Worm (Caenorhabditis elegans) whole organism, young adult: ENCODE data around the gene F57B7.2.
A peak's percentile ranks its signal among the peaks of the same experiment; 100 is the strongest.

Experiments
- K11D2.4 ChIP-seq: fragments of 200-800 bp; sonication (Bioruptor generic); IDR thresholded peaks from 2 replicates; pipeline ENCODE4 v1.3.6; 2022; ENCODE audit warnings: missing genetic modification reagents, missing genetic modification characterization, missing compliant biosample characterization
- T26A5.8 ChIP-seq: sonication (generic microtip); optimal IDR thresholded peaks from 2 replicates; lab custom pipeline; 2016; ENCODE audit warnings: missing genetic modification characterization, missing compliant biosample characterization
- Y53F4B.3 ChIP-seq: fragments of 200-800 bp; sonication (Bioruptor generic); IDR thresholded peaks from 2 replicates; pipeline ENCODE4 v1.3.6; 2022; ENCODE audit warnings: missing genetic modification reagents, missing genetic modification characterization, missing compliant biosample characterization
- Y53G8AR.9 ChIP-seq: fragments of 200-800 bp; sonication (Bioruptor generic); conservative IDR thresholded peaks from 2 replicates; pipeline ENCODE4 v1.3.6; 2022; ENCODE audit warnings: missing genetic modification reagents, missing genetic modification characterization, missing compliant biosample characterization
- Y56A3A.18 ChIP-seq: fragments of 200-800 bp; sonication (Bioruptor generic); IDR thresholded peaks from 2 replicates; pipeline ENCODE4 v1.3.6; 2022; ENCODE audit warnings: missing genetic modification reagents, missing genetic modification characterization, missing compliant biosample characterization
- akir-1 ChIP-seq: fragments of 200-800 bp; sonication (Bioruptor generic); optimal IDR thresholded peaks from 2 replicates; lab custom pipeline; 2018; ENCODE audit warnings: mild to moderate bottlenecking, missing genetic modification characterization, moderate library complexity, missing compliant biosample characterization
- ama-1 ChIP-seq, 3 experiments: fragments of 150-350 bp in 1 of 3; sonication (generic microtip) in 2 of 3; optimal IDR thresholded peaks; 2 replicates each; lab custom pipeline; 2014 to 2018; ENCODE audit warnings: missing biosample characterization in 2 of 3, missing genetic modification characterization in 2 of 3, missing genetic modification reagents in 2 of 3
- athp-1 ChIP-seq: sonication (generic microtip); optimal IDR thresholded peaks from 2 replicates; lab custom pipeline; 2017; ENCODE audit warnings: mild to moderate bottlenecking, missing genetic modification characterization, missing compliant biosample characterization
- attf-3 ChIP-seq: fragments of 200-800 bp; sonication (Bioruptor generic); conservative IDR thresholded peaks from 2 replicates; pipeline ENCODE4 v1.3.6; 2022; ENCODE audit warnings: missing genetic modification reagents, missing genetic modification characterization, missing compliant biosample characterization
- attf-5 ChIP-seq: fragments of 200-800 bp; sonication (Bioruptor generic); optimal IDR thresholded peaks from 2 replicates; lab custom pipeline; 2018; ENCODE audit warnings: mild to moderate bottlenecking, missing genetic modification characterization, missing compliant biosample characterization
- bed-2 ChIP-seq: fragments of 200-800 bp; sonication (Bioruptor generic); IDR thresholded peaks from 2 replicates; pipeline ENCODE4 v1.3.6; 2022; ENCODE audit warnings: missing genetic modification reagents, missing genetic modification characterization, missing compliant biosample characterization
- cebp-1 ChIP-seq, 2 experiments: fragments of 200-800 bp in 1 of 2; sonication (Bioruptor generic) in 1 of 2; sonication (generic microtip) in 1 of 2; IDR thresholded peaks in 1 of 2; optimal IDR thresholded peaks in 1 of 2; 2 replicates each; pipeline versions ENCODE4 v1.3.6 to Lab custom; 2017 to 2022; ENCODE audit warnings: missing compliant biosample characterization in 2 of 2, missing genetic modification characterization in 2 of 2, mild to moderate bottlenecking in 1 of 2, missing genetic modification reagents in 1 of 2, moderate library complexity in 1 of 2
- cebp-2 ChIP-seq: fragments of 200-800 bp; sonication (Bioruptor generic); IDR thresholded peaks from 2 replicates; pipeline ENCODE4 v1.3.6; 2022; ENCODE audit warnings: missing genetic modification characterization, missing compliant biosample characterization
- ceh-58 ChIP-seq: fragments of 200-800 bp; sonication (Bioruptor generic); IDR thresholded peaks from 2 replicates; pipeline ENCODE4 v1.3.6; 2022; ENCODE audit warnings: missing genetic modification characterization, missing compliant biosample characterization
- chd-7 ChIP-seq: sonication (generic microtip); optimal IDR thresholded peaks from 2 replicates; lab custom pipeline; 2016; ENCODE audit warnings: mild to moderate bottlenecking, missing genetic modification characterization, moderate library complexity, missing compliant biosample characterization
- die-1 ChIP-seq: sonication (generic microtip); optimal IDR thresholded peaks from 2 replicates; lab custom pipeline; 2016; ENCODE audit warnings: missing genotype, mild to moderate bottlenecking, missing genetic modification characterization, missing compliant biosample characterization
- dox-1 ChIP-seq: fragments of 200-800 bp; sonication (Bioruptor generic); IDR thresholded peaks from 2 replicates; pipeline ENCODE4 v1.3.6; 2022; ENCODE audit warnings: missing genetic modification reagents, missing genetic modification characterization, missing compliant biosample characterization
- dpff-1 ChIP-seq: sonication (generic microtip); optimal IDR thresholded peaks from 2 replicates; lab custom pipeline; 2017; ENCODE audit warnings: mild to moderate bottlenecking, missing genetic modification characterization, missing compliant biosample characterization
- egl-18 ChIP-seq: fragments of 200-800 bp; sonication (Bioruptor generic); IDR thresholded peaks from 2 replicates; pipeline ENCODE4 v1.3.6; 2022; ENCODE audit warnings: missing genetic modification reagents, missing genetic modification characterization, missing compliant biosample characterization
- ets-4 ChIP-seq: fragments of 200-800 bp; sonication (Bioruptor generic); optimal IDR thresholded peaks from 2 replicates; lab custom pipeline; 2018; ENCODE audit warnings: mild to moderate bottlenecking, missing genetic modification characterization, missing compliant biosample characterization
- hlh-12 ChIP-seq: sonication (generic microtip); optimal IDR thresholded peaks from 2 replicates; lab custom pipeline; 2016; ENCODE audit warnings: missing genetic modification characterization, missing compliant biosample characterization
- let-607 ChIP-seq, 2 experiments: fragments of 200-800 bp in 1 of 2; sonication (Bioruptor generic) in 1 of 2; sonication (generic microtip) in 1 of 2; optimal IDR thresholded peaks; 2 replicates each; lab custom pipeline; 2016 to 2018; ENCODE audit warnings: mild to moderate bottlenecking in 2 of 2, missing compliant biosample characterization in 2 of 2, missing genetic modification characterization in 2 of 2, moderate library complexity in 2 of 2, missing genotype in 1 of 2
- lin-26 ChIP-seq: fragments of 200-800 bp; sonication (Bioruptor generic); IDR thresholded peaks from 2 replicates; pipeline ENCODE4 v1.3.6; 2022; ENCODE audit warnings: missing genetic modification reagents, missing genetic modification characterization, missing compliant biosample characterization
- lin-40 ChIP-seq: sonication (generic microtip); optimal IDR thresholded peaks from 2 replicates; lab custom pipeline; 2016; ENCODE audit warnings: missing genetic modification characterization, mild to moderate bottlenecking, missing compliant biosample characterization, missing genotype, missing genetic modification reagents
- lin-54 ChIP-seq: fragments of 200-800 bp; sonication (Bioruptor generic); optimal IDR thresholded peaks from 2 replicates; lab custom pipeline; 2018; ENCODE audit warnings: mild to moderate bottlenecking, missing genetic modification characterization, missing compliant biosample characterization
- lsl-1 ChIP-seq: fragments of 200-800 bp; sonication (Bioruptor generic); optimal IDR thresholded peaks from 2 replicates; lab custom pipeline; 2018; ENCODE audit warnings: mild to moderate bottlenecking, missing genetic modification characterization, moderate library complexity, missing compliant biosample characterization
- lsy-27 ChIP-seq: sonication (generic microtip); optimal IDR thresholded peaks from 2 replicates; lab custom pipeline; 2017; ENCODE audit warnings: missing genetic modification characterization, mild to moderate bottlenecking, missing compliant biosample characterization, antibody characterized with exemption, missing genotype, borderline replicate concordance; ENCODE audit not compliant: insufficient read depth
- madf-6 ChIP-seq: fragments of 200-800 bp; sonication (Bioruptor generic); IDR thresholded peaks from 2 replicates; pipeline ENCODE4 v1.3.6; 2022; ENCODE audit warnings: missing genetic modification reagents, missing genetic modification characterization, missing compliant biosample characterization
- mcd-1 ChIP-seq: fragments of 200-800 bp; sonication (Bioruptor generic); IDR thresholded peaks from 2 replicates; pipeline ENCODE4 v1.3.6; 2022; ENCODE audit warnings: missing genetic modification reagents, missing genetic modification characterization, missing compliant biosample characterization
- mxl-1 ChIP-seq: sonication (generic microtip); optimal IDR thresholded peaks from 2 replicates; lab custom pipeline; 2016; ENCODE audit warnings: missing genetic modification characterization, missing compliant biosample characterization
- nfya-1 ChIP-seq: sonication (generic microtip); optimal IDR thresholded peaks from 2 replicates; lab custom pipeline; 2017; ENCODE audit warnings: antibody characterized with exemption, missing compliant biosample characterization, missing genetic modification characterization, borderline replicate concordance; ENCODE audit not compliant: insufficient read depth
- nfyb-1 ChIP-seq: fragments of 200-800 bp; sonication (Bioruptor generic); IDR thresholded peaks from 2 replicates; pipeline ENCODE4 v1.3.6; 2022; ENCODE audit warnings: missing genetic modification reagents, missing genetic modification characterization, missing compliant biosample characterization
- nhr-120 ChIP-seq: fragments of 200-800 bp; sonication (Bioruptor generic); IDR thresholded peaks from 2 replicates; pipeline ENCODE4 v1.3.6; 2022; ENCODE audit warnings: missing genetic modification characterization, missing compliant biosample characterization
- nhr-179 ChIP-seq: sonication (generic microtip); optimal IDR thresholded peaks from 2 replicates; lab custom pipeline; 2016; ENCODE audit warnings: mild to moderate bottlenecking, missing genetic modification characterization, missing compliant biosample characterization
- nhr-90 ChIP-seq: sonication (generic microtip); optimal IDR thresholded peaks from 2 replicates; lab custom pipeline; 2016; ENCODE audit warnings: missing genotype, mild to moderate bottlenecking, missing genetic modification characterization, missing compliant biosample characterization
- pbrm-1 ChIP-seq: fragments of 200-800 bp; sonication (Bioruptor generic); IDR thresholded peaks from 2 replicates; pipeline ENCODE4 v1.3.6; 2022; ENCODE audit warnings: missing genetic modification reagents, missing genetic modification characterization, missing compliant biosample characterization
- sdz-38 ChIP-seq: sonication (generic microtip); optimal IDR thresholded peaks from 2 replicates; lab custom pipeline; 2016; ENCODE audit warnings: missing genotype, missing genetic modification characterization, missing compliant biosample characterization
- snpc-1.1 ChIP-seq: sonication (generic microtip); optimal IDR thresholded peaks from 2 replicates; lab custom pipeline; 2017; ENCODE audit warnings: missing genetic modification characterization, mild to moderate bottlenecking, missing compliant biosample characterization, antibody characterized with exemption, moderate library complexity, missing genotype, missing genetic modification reagents; ENCODE audit not compliant: insufficient read depth
- snpc-1.3 ChIP-seq: sonication (generic microtip); optimal IDR thresholded peaks from 2 replicates; lab custom pipeline; 2017; ENCODE audit warnings: missing genetic modification characterization, mild to moderate bottlenecking, missing compliant biosample characterization, antibody characterized with exemption, moderate library complexity, missing genotype, missing genetic modification reagents; ENCODE audit not compliant: insufficient read depth
- snpc-4 ChIP-seq, 5 experiments: fragments of 150-350 bp in 1 of 5; sonication (generic microtip) in 4 of 5; optimal IDR thresholded peaks; 2 replicates each; lab custom pipeline; 2014 to 2018; ENCODE audit warnings: missing genetic modification characterization in 5 of 5, missing biosample characterization in 3 of 5, antibody characterized with exemption in 2 of 5, mild to moderate bottlenecking in 2 of 5, missing compliant biosample characterization in 2 of 5, missing genotype in 2 of 5, moderate library complexity in 2 of 5, missing genetic modification reagents in 1 of 5
- somi-1 ChIP-seq: fragments of 200-800 bp; sonication (Bioruptor generic); optimal IDR thresholded peaks from 2 replicates; lab custom pipeline; 2018; ENCODE audit warnings: mild to moderate bottlenecking, missing genetic modification characterization, missing compliant biosample characterization
- sptf-2 ChIP-seq: fragments of 200-800 bp; sonication (Bioruptor generic); optimal IDR thresholded peaks from 2 replicates; lab custom pipeline; 2018; ENCODE audit warnings: mild to moderate bottlenecking, missing genetic modification characterization, missing compliant biosample characterization
- tbp1 ChIP-seq: fragments of 200-800 bp; sonication (Bioruptor generic); optimal IDR thresholded peaks from 2 replicates; lab custom pipeline; 2018; ENCODE audit warnings: mild to moderate bottlenecking, missing genetic modification characterization, missing compliant biosample characterization
- tlf-1 ChIP-seq: fragments of 200-800 bp; sonication (Bioruptor generic); optimal IDR thresholded peaks from 2 replicates; lab custom pipeline; 2018; ENCODE audit warnings: mild to moderate bottlenecking, missing genetic modification characterization, missing compliant biosample characterization
- unc-130 ChIP-seq: sonication (generic microtip); optimal IDR thresholded peaks from 2 replicates; lab custom pipeline; 2016; ENCODE audit warnings: missing genetic modification reagents, missing genetic modification characterization, missing compliant biosample characterization
- xnd-1 ChIP-seq: sonication (generic microtip); optimal IDR thresholded peaks from 2 replicates; lab custom pipeline; 2016; ENCODE audit warnings: missing genotype, missing genetic modification reagents, missing genetic modification characterization, missing compliant biosample characterization

F57B7.2 gene

DNA sequence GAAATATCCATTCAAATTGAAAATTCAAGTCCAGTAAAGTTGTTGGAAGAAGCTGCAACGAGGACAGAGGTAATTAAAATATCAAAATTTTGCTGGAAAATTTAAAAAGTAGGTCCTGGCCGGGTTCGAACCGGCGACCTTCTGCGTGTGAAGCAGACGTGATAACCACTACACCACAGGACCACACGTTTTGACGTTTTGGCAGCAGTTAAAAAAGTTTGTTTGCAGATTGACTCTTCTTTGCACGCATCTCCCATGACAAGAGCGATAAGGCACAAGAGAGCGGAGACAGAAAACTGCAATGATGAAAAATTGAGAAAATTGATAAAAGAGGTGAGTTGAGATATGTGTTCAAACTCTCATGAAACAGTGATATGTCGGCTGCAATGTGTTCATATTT lies 31.3 kb downstream of the F57B7.2 start (continued):
- peak; percentile 80 for TF ChIP-seq pbrm-1 (GFP tag; lab: Robert Waterston, UW)
- no peak for TF ChIP-seq cebp-2 (GFP tag; lab: Robert Waterston, UW)
- TF ChIP-seq die-1 (tag; lab: Kevin White, UChicago) = peak; percentile 58
- no peak for TF ChIP-seq nhr-90 (tag; lab: Kevin White, UChicago)
- TF ChIP-seq Y56A3A.18 (GFP tag; lab: Robert Waterston, UW) = peak; percentile 64
- TF ChIP-seq bed-2 (GFP tag; lab: Robert Waterston, UW) = no peak
- TF ChIP-seq let-607 (tag; optimal IDR thresholded peaks at IDR 0.05; lab: Kevin White, UChicago) = peak in 1 of 2 experiments; percentile 18
- TF ChIP-seq Y53F4B.3 (GFP tag; lab: Robert Waterston, UW) = no peak
- peak; percentile 5 for TF ChIP-seq unc-130 (GFP tag; lab: Kevin White, UChicago)
- no peak for TF ChIP-seq snpc-1.3 (tag; lab: Kevin White, UChicago)
- peak; percentile 90 for TF ChIP-seq dox-1 (GFP tag; lab: Robert Waterston, UW)
- TF ChIP-seq snpc-1.1 (tag; lab: Kevin White, UChicago) = peak; percentile 66
- TF ChIP-seq somi-1 (GFP tag; lab: Kevin White, UChicago) = peak; percentile 21
- no peak for TF ChIP-seq cebp-1 (GFP tag; IDR thresholded peaks at IDR 0.05; lab: Robert Waterston, UW)
- no peak for TF ChIP-seq cebp-1 (tag; optimal IDR thresholded peaks at IDR 0.05; lab: Kevin White, UChicago)
- TF ChIP-seq lin-26 = peak; percentile 80
- no peak for TF ChIP-seq lin-40 (tag; lab: Kevin White, UChicago)
- TF ChIP-seq akir-1 (GFP tag; lab: Kevin White, UChicago) = no peak
- peak; percentile 32 for TF ChIP-seq lsl-1
- no peak; the same call in 1 of the 2 replicates for TF ChIP-seq mcd-1 (GFP tag; lab: Robert Waterston, UW)
- TF ChIP-seq xnd-1 (tag; lab: Kevin White, UChicago) = no peak
- TF ChIP-seq sptf-2 (GFP tag; lab: Kevin White, UChicago) = no peak
- no peak for TF ChIP-seq ama-1 (optimal IDR thresholded peaks at IDR 0.05; lab: Kevin White, UChicago)
- TF ChIP-seq ama-1 (GFP tag; optimal IDR thresholded peaks at IDR 0.05; lab: Kevin White, UChicago) = no peak
- TF ChIP-seq ets-4 (GFP tag; lab: Kevin White, UChicago) = no peak
- TF ChIP-seq egl-18 = no peak
- TF ChIP-seq attf-3 = no peak
- TF ChIP-seq mxl-1 (tag; lab: Kevin White, UChicago) = no peak
- peak; percentile 63 for TF ChIP-seq nfyb-1 (GFP tag; lab: Robert Waterston, UW)
- no peak for TF ChIP-seq snpc-4 (GFP tag; optimal IDR thresholded peaks at IDR 0.05; lab: Kevin White, UChicago)
- peak in 3 of 4 experiments; percentile 9 to 87 (median 73) for TF ChIP-seq snpc-4 (tag; optimal IDR thresholded peaks at IDR 0.05; lab: Kevin White, UChicago)
- TF ChIP-seq nhr-179 (tag; lab: Kevin White, UChicago) = no peak
- TF ChIP-seq lsy-27 = peak; percentile 30
- TF ChIP-seq madf-6 (GFP tag; lab: Robert Waterston, UW) = no peak; the same call in 1 of the 2 replicates
- TF ChIP-seq hlh-12 (tag; lab: Kevin White, UChicago) = no peak
- peak; percentile 37 for TF ChIP-seq attf-5 (GFP tag; lab: Kevin White, UChicago)
- TF ChIP-seq tlf-1 (GFP tag; lab: Kevin White, UChicago) = peak; percentile 39
- peak; percentile 32 for TF ChIP-seq chd-7 (tag; lab: Kevin White, UChicago)
- TF ChIP-seq lin-54 (GFP tag; lab: Kevin White, UChicago) = peak; percentile 62
- TF ChIP-seq Y53G8AR.9 (GFP tag; lab: Robert Waterston, UW) = peak; percentile 50; the same call in 1 of the 2 replicates
- no peak for TF ChIP-seq nfya-1 (tag; lab: Kevin White, UChicago)
- peak; percentile 87 for TF ChIP-seq tbp1 (GFP tag; lab: Kevin White, UChicago)
- TF ChIP-seq nhr-120 (GFP tag; lab: Robert Waterston, UW) = no peak
- no peak for TF ChIP-seq sdz-38
- no peak for TF ChIP-seq T26A5.8 (tag; lab: Kevin White, UChicago)
- TF ChIP-seq dpff-1 (tag; lab: Kevin White, UChicago) = no peak
- no peak for TF ChIP-seq K11D2.4 (GFP tag; lab: Robert Waterston, UW)
- no peak for TF ChIP-seq ceh-58 (GFP tag; lab: Robert Waterston, UW)
- TF ChIP-seq athp-1 = peak; percentile 63
